Worm (Caenorhabditis elegans) whole organism, L2 larva: ENCODE results near the gene nhr-84.

Experiments
- C34F6.9 ChIP-seq: fragments of 150-350 bp; optimal IDR thresholded peaks from 2 replicates; lab custom pipeline; 2014; ENCODE audit warnings: missing biosample characterization, missing genetic modification characterization
- blmp-1 ChIP-seq: sonication (generic microtip); optimal IDR thresholded peaks from 2 replicates; lab custom pipeline; 2017; ENCODE audit warnings: missing genetic modification characterization, mild to moderate bottlenecking, missing compliant biosample characterization, antibody characterized with exemption, moderate library complexity; ENCODE audit not compliant: insufficient read depth
- nhr-10 ChIP-seq: sonication (generic microtip); optimal IDR thresholded peaks from 2 replicates; lab custom pipeline; 2017; ENCODE audit warnings: missing biosample characterization, missing genetic modification characterization
- nhr-23 ChIP-seq: fragments of 150-350 bp; optimal IDR thresholded peaks from 2 replicates; lab custom pipeline; 2014; ENCODE audit warnings: missing biosample characterization, missing genetic modification reagents, missing genetic modification characterization
- nhr-77 ChIP-seq: fragments of 150-350 bp; optimal IDR thresholded peaks from 2 replicates; lab custom pipeline; 2014; ENCODE audit warnings: missing biosample characterization, missing genetic modification characterization
- sma-3 ChIP-seq: sonication (generic microtip); optimal IDR thresholded peaks from 2 replicates; lab custom pipeline; 2016; ENCODE audit warnings: missing genetic modification reagents, missing genetic modification characterization, missing compliant biosample characterization
- ztf-11 ChIP-seq: sonication (generic microtip); optimal IDR thresholded peaks from 2 replicates; lab custom pipeline; 2017; ENCODE audit warnings: missing biosample characterization, missing genetic modification characterization
- ztf-4 ChIP-seq: fragments of 150-350 bp; optimal IDR thresholded peaks from 2 replicates; lab custom pipeline; 2014; ENCODE audit warnings: missing biosample characterization, missing genetic modification characterization

DNA sequence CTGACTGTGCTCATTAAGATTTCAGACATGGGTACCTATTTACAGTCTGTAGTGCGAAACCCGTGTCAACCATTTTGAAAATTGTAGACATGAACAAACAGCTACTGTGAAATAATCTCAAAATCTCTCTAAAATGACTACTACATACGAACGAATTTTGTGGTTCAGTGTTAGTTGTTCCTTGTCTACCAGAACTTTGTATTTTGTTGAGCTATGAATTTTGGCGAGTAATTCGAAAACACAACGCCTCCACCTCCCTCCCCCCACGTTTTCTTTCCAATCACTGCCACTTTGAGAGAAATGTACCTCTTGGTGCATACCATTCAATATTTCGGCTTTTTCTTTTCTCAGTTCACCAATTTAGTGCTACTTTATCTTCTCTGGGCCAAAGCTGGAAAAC is 13.3 kb upstream of the nhr-84 start, which contains the start of gene T06C12.11:
- TF ChIP-seq C34F6.9 (tag; lab: Kevin White, UChicago) (no peak), nhr-77 (tag; lab: Kevin White, UChicago) (no peak), nhr-10 (tag; lab: Kevin White, UChicago) (no peak), sma-3 (GFP tag; lab: Kevin White, UChicago) (no peak), ztf-4 (tag; lab: Kevin White, UChicago) (no peak), ztf-11 (tag; lab: Kevin White, UChicago) (no peak), nhr-23 (no peak), blmp-1 (tag; lab: Kevin White, UChicago) (no peak)
